Fruit fly (Drosophila melanogaster): ENCODE measurements around the gene CG15506.
A peak's percentile ranks its signal among the peaks of the same experiment; 100 is the strongest.

DNA sequence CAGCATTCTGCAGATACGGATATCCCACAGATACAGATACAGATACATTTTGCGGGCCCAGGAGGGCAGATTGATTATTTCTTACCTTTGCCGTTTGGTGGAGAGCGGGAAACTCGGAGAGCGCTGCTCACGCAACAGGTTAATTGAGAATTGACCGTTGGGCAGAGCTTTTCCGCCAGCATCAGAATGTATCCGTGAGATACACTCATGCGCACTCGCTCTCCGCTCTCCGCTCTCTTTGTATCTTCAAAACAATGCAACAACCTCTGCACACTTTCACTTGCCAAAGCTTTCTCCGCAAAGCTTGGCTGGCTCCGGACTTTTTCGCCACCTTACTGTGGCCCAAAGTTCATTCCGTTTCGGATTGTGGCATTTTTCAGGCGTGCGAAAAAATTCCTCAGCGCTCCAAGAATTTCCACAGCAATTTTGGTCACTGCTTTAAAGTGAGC is 36.3 kb upstream of the CG15506 start, which contains the start of the genes CG7582 and Gycalpha99B:
- TF ChIP-seq CG8478 (optimal IDR thresholded peaks at IDR 0.05) (no peak), CTCF (optimal IDR thresholded peaks at IDR 0.05) (peak in 1 of 2 experiments; percentile 13)
